Worm (Caenorhabditis elegans) whole organism, mixed stage, embryonic: ENCODE measurements around the gene nspb-12.

Experiments
- M03D4.4 ChIP-seq: sonication (generic microtip); optimal IDR thresholded peaks from 2 replicates; lab custom pipeline; 2017; ENCODE audit warnings: mild to moderate bottlenecking, missing genetic modification characterization, missing compliant biosample characterization
- blmp-1 ChIP-seq: fragments of 150-350 bp; optimal IDR thresholded peaks from 2 replicates; lab custom pipeline; 2014; ENCODE audit warnings: missing biosample characterization, missing genetic modification characterization
- ces-1 ChIP-seq: fragments of 150-350 bp; optimal IDR thresholded peaks from 2 replicates; lab custom pipeline; 2014; ENCODE audit warnings: missing biosample characterization, missing genetic modification reagents, missing genetic modification characterization
- cnd-1 ChIP-seq: fragments of 200-800 bp; sonication (Bioruptor generic); optimal IDR thresholded peaks from 2 replicates; lab custom pipeline; 2018; ENCODE audit warnings: mild to moderate bottlenecking, missing genetic modification characterization, missing compliant biosample characterization
- drap-1 ChIP-seq: fragments of 200-800 bp; sonication (Bioruptor generic); optimal IDR thresholded peaks from 3 replicates; lab custom pipeline; 2018; ENCODE audit warnings: mild to moderate bottlenecking, missing genetic modification characterization, missing compliant biosample characterization
- elt-1 ChIP-seq: sonication (generic microtip); optimal IDR thresholded peaks from 2 replicates; lab custom pipeline; 2017; ENCODE audit warnings: missing genetic modification characterization, mild to moderate bottlenecking, missing compliant biosample characterization, antibody characterized with exemption, moderate library complexity, borderline replicate concordance; ENCODE audit not compliant: insufficient read depth
- elt-3 ChIP-seq: fragments of 150-350 bp; optimal IDR thresholded peaks from 2 replicates; lab custom pipeline; 2014; ENCODE audit warnings: missing biosample characterization, missing genetic modification characterization
- flh-1 ChIP-seq: fragments of 200-800 bp; sonication (Bioruptor generic); optimal IDR thresholded peaks from 2 replicates; lab custom pipeline; 2018; ENCODE audit warnings: mild to moderate bottlenecking, missing genetic modification characterization, moderate library complexity, missing compliant biosample characterization
- ham-2 ChIP-seq: fragments of 200-800 bp; sonication (Bioruptor generic); optimal IDR thresholded peaks from 2 replicates; lab custom pipeline; 2018; ENCODE audit warnings: mild to moderate bottlenecking, missing genetic modification characterization, missing compliant biosample characterization
- hlh-1 ChIP-seq: fragments of 150-350 bp; optimal IDR thresholded peaks from 2 replicates; lab custom pipeline; 2014; ENCODE audit warnings: missing biosample characterization, missing genetic modification reagents, missing genetic modification characterization
- mab-5 ChIP-seq: fragments of 150-350 bp; optimal IDR thresholded peaks from 2 replicates; lab custom pipeline; 2014; ENCODE audit warnings: missing biosample characterization, missing genetic modification characterization
- mls-2 ChIP-seq: sonication (generic microtip); optimal IDR thresholded peaks from 2 replicates; lab custom pipeline; 2016; ENCODE audit warnings: mild to moderate bottlenecking, missing genetic modification characterization, moderate library complexity, missing compliant biosample characterization
- nhr-12 ChIP-seq: fragments of 150-350 bp; optimal IDR thresholded peaks from 2 replicates; lab custom pipeline; 2014; ENCODE audit warnings: missing biosample characterization, missing genetic modification characterization
- nhr-2 ChIP-seq: fragments of 150-350 bp; optimal IDR thresholded peaks from 2 replicates; lab custom pipeline; 2014; ENCODE audit warnings: missing biosample characterization, missing genetic modification characterization
- nhr-237 ChIP-seq: fragments of 150-350 bp; optimal IDR thresholded peaks from 2 replicates; lab custom pipeline; 2014; ENCODE audit warnings: missing biosample characterization, missing genetic modification characterization
- sem-2 ChIP-seq: fragments of 200-800 bp; sonication (Bioruptor generic); optimal IDR thresholded peaks from 2 replicates; lab custom pipeline; 2018; ENCODE audit warnings: mild to moderate bottlenecking, missing genetic modification characterization, missing compliant biosample characterization
- sptf-1 ChIP-seq: sonication (generic microtip); optimal IDR thresholded peaks from 2 replicates; lab custom pipeline; 2017; ENCODE audit warnings: mild to moderate bottlenecking, missing genetic modification characterization, moderate library complexity, missing compliant biosample characterization
- zip-8 ChIP-seq: fragments of 150-350 bp; optimal IDR thresholded peaks from 2 replicates; lab custom pipeline; 2014; ENCODE audit warnings: missing biosample characterization, missing genetic modification characterization
- ztf-11 ChIP-seq: fragments of 150-350 bp; optimal IDR thresholded peaks from 2 replicates; lab custom pipeline; 2014; ENCODE audit warnings: missing biosample characterization, missing genetic modification characterization

Gene nspb-12

DNA sequence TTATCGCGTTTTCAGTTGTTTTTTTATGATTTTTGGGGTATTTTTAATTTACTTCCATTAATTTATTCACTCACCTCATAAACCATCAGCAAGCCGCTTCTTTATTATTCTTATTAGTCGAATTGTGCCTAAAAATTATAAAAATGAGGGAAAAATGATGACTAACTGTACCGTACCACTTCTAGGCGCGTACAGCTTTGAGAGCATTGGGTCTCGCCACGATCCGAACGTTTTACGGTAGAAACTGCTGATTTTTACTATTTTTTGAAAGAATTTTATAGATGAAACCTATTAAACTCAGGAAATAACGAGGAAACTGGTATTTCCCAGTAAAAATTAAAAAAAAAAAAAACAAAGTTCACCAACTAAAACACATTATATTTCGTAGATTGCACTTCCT, 25.5 kb downstream of the nspb-12 start, which contains the start of gene D1044.6:
Gene D1044.6 (minus strand): TSS at position 128 of the 400 bp plus-strand sequence.
- no peak for TF ChIP-seq sptf-1 (tag; lab: Kevin White, UChicago)
- no peak for TF ChIP-seq sem-2 (GFP tag; lab: Kevin White, UChicago)
- TF ChIP-seq ztf-11 (tag; lab: Kevin White, UChicago) = no peak
- TF ChIP-seq M03D4.4 (tag; lab: Kevin White, UChicago) = no peak
- TF ChIP-seq elt-1 (tag; lab: Kevin White, UChicago) = no peak

ce11 chrIII:5541777-5542176, 26.8 kb downstream of the nspb-12 start:
- TF ChIP-seq hlh-1 (tag; lab: Kevin White, UChicago) (no peak), nhr-237 (tag; lab: Kevin White, UChicago) (no peak), cnd-1 (tag; lab: Kevin White, UChicago) (no peak), nhr-12 (no peak), elt-3 (no peak), sem-2 (GFP tag; lab: Kevin White, UChicago) (no peak), blmp-1 (tag; lab: Kevin White, UChicago) (no peak)
- TF ChIP-seq, all 35 proteins: peak for 0

- peak; percentile 42 for TF ChIP-seq zip-8 (tag; lab: Kevin White, UChicago)
- no peak for TF ChIP-seq ztf-11 (tag; lab: Kevin White, UChicago)
- no peak for TF ChIP-seq ces-1 (GFP tag; lab: Kevin White, UChicago)
- TF ChIP-seq mab-5 (tag; lab: Kevin White, UChicago) = no peak
- no peak for TF ChIP-seq blmp-1 (tag; lab: Kevin White, UChicago)
- TF ChIP-seq drap-1 (GFP tag; lab: Kevin White, UChicago) = no peak
- TF ChIP-seq nhr-2 (tag; lab: Kevin White, UChicago) = peak; percentile 99
- TF ChIP-seq elt-3 = no peak
- no peak for TF ChIP-seq flh-1 (GFP tag; lab: Kevin White, UChicago)
Observed at ce11 chrIII:5525973-5526372, 42.6 kb downstream of the nspb-12 start, which contains the start of gene dex-1. Gene dex-1, plus strand, starts transcription at chrIII:5526104.

DNA sequence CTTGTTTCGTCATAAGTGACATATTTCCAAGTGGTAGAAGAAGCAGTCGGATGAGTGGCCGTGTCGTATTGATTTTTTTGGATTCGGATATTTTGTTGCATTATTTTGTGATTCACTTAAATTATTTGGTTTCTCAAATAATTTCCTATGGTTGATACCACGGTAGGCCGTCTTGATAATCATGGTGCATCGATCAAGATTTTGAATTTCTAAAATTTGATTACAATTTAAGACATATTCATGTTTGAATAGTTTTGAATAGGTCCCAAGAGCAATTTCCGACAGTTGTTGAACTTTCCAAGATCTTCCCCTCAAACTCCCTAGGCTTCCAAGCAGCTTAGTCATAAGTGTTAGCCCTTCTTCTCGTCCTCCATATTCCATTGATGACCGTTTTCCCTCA, 46.6 kb downstream of the nspb-12 start, which contains the start of gene D1044.4:
Gene D1044.4 (minus strand): TSS at position 101 of the 400 bp plus-strand sequence.
- TF ChIP-seq ham-2 (no peak), mls-2 (no peak)
